Fruit fly (Drosophila melanogaster) whole organism, embryonic: ENCODE data around the gene CG17549.

Source experiments
- Asciz ChIP-seq: fragments of 200-800 bp; sonication (Bioruptor generic); optimal IDR thresholded peaks from 2 replicates; lab custom pipeline; 2017; ENCODE audit warnings: missing biosample characterization, mild to moderate bottlenecking, missing genetic modification characterization, missing genetic modification reagents
- CG10267 ChIP-seq: fragments of 200-800 bp; sonication (Bioruptor generic); optimal IDR thresholded peaks from 2 replicates; lab custom pipeline; 2018; ENCODE audit warnings: missing biosample characterization, mild to moderate bottlenecking, missing genetic modification characterization, moderate library complexity
- CG10274 ChIP-seq: fragments of 200-800 bp; sonication (Bioruptor generic); optimal IDR thresholded peaks from 3 replicates; lab custom pipeline; 2017; ENCODE audit warnings: missing biosample characterization, mild to moderate bottlenecking, missing genetic modification characterization
- CG13775 ChIP-seq: fragments of 200-800 bp; sonication (Bioruptor generic); optimal IDR thresholded peaks from 3 replicates; lab custom pipeline; 2017; ENCODE audit warnings: missing biosample characterization, mild to moderate bottlenecking, missing genetic modification characterization
- CG14860 ChIP-seq: fragments of 200-800 bp; sonication (Bioruptor generic); IDR thresholded peaks from 3 replicates; pipeline ENCODE4 v1.3.6; 2022; ENCODE audit warnings: missing biosample characterization, missing genetic modification characterization; ENCODE audit not compliant: partially characterized antibody
- CG15479 ChIP-seq: fragments of 200-800 bp; sonication (Bioruptor generic); optimal IDR thresholded peaks from 3 replicates; lab custom pipeline; 2019; ENCODE audit warnings: missing biosample characterization, mild to moderate bottlenecking, missing genetic modification characterization, moderate library complexity
- CG17802 ChIP-seq: fragments of 200-800 bp; sonication (Bioruptor generic); optimal IDR thresholded peaks from 2 replicates; lab custom pipeline; 2018; ENCODE audit warnings: missing biosample characterization, mild to moderate bottlenecking, missing genetic modification characterization, moderate library complexity
- CG2712 ChIP-seq: fragments of 200-800 bp; optimal IDR thresholded peaks from 3 replicates; lab custom pipeline; 2019; ENCODE audit warnings: missing biosample characterization, mild to moderate bottlenecking, missing genetic modification characterization, moderate library complexity
- CG31224 ChIP-seq: fragments of 200-800 bp; sonication (Bioruptor generic); IDR thresholded peaks from 2 replicates; pipeline ENCODE4 v1.3.6; 2022; ENCODE audit warnings: missing biosample characterization, missing genetic modification characterization
- CG32772 ChIP-seq: fragments of 200-800 bp; sonication (Bioruptor generic); IDR thresholded peaks from 2 replicates; pipeline ENCODE4 v1.3.6; 2022; ENCODE audit warnings: missing biosample characterization, missing genetic modification characterization
- CG34376 ChIP-seq: fragments of 200-800 bp; sonication (Bioruptor generic); optimal IDR thresholded peaks from 2 replicates; lab custom pipeline; 2018; ENCODE audit warnings: missing biosample characterization, mild to moderate bottlenecking, missing genetic modification characterization
- CG3726 ChIP-seq: fragments of 200-800 bp; sonication (Bioruptor generic); IDR thresholded peaks from 3 replicates; pipeline ENCODE4, ENCODE4 v1.3.6; 2022; ENCODE audit warnings: missing biosample characterization, missing genetic modification characterization
- CG3995 ChIP-seq: fragments of 200-800 bp; sonication (Bioruptor generic); optimal IDR thresholded peaks from 3 replicates; lab custom pipeline; 2016; ENCODE audit warnings: missing biosample characterization, missing genetic modification characterization
- CG5953 ChIP-seq: fragments of 200-800 bp; sonication (Bioruptor generic); IDR thresholded peaks from 2 replicates; pipeline ENCODE4 v1.3.6; 2022; ENCODE audit warnings: missing biosample characterization, missing genetic modification characterization
- CG6254 ChIP-seq: fragments of 200-800 bp; sonication (Bioruptor generic); optimal IDR thresholded peaks from 3 replicates; lab custom pipeline; 2017; ENCODE audit warnings: mild to moderate bottlenecking, missing biosample characterization, missing genetic modification reagents, missing genetic modification characterization
- CG8388 ChIP-seq: fragments of 200-800 bp; sonication (Bioruptor generic); optimal IDR thresholded peaks from 2 replicates; lab custom pipeline; 2019; ENCODE audit warnings: missing biosample characterization, mild to moderate bottlenecking, missing genetic modification characterization, moderate library complexity
- CG9215 ChIP-seq: fragments of 200-800 bp; sonication (Bioruptor generic); IDR thresholded peaks from 2 replicates; pipeline ENCODE4 v1.3.6; 2022; ENCODE audit warnings: missing biosample characterization, missing genetic modification characterization
- Dbx ChIP-seq: fragments of 200-800 bp; sonication (Bioruptor generic); IDR thresholded peaks from 3 replicates; pipeline ENCODE4 v1.3.6; 2022; ENCODE audit warnings: missing biosample characterization, missing genetic modification characterization
- Dek ChIP-seq: fragments of 200-800 bp; sonication (Bioruptor generic); optimal IDR thresholded peaks from 3 replicates; lab custom pipeline; 2019; ENCODE audit warnings: missing biosample characterization, mild to moderate bottlenecking, missing genetic modification characterization, moderate library complexity
- Dip3 ChIP-seq: fragments of 200-800 bp; sonication (Bioruptor generic); optimal IDR thresholded peaks from 3 replicates; lab custom pipeline; 2016; ENCODE audit warnings: missing biosample characterization, missing genetic modification characterization
- Dref ChIP-seq: fragments of 200-800 bp; sonication (Bioruptor generic); IDR thresholded peaks from 2 replicates; pipeline ENCODE4 v1.3.6; 2022; ENCODE audit warnings: missing biosample characterization, missing genetic modification characterization
- Fer3 ChIP-seq: fragments of 200-800 bp; sonication (Bioruptor generic); optimal IDR thresholded peaks from 2 replicates; lab custom pipeline; 2018; ENCODE audit warnings: missing biosample characterization, mild to moderate bottlenecking, missing genetic modification characterization, moderate library complexity
- MESR4 ChIP-seq: fragments of 200-800 bp; sonication (Bioruptor generic); optimal IDR thresholded peaks from 2 replicates; lab custom pipeline; 2018; ENCODE audit warnings: missing biosample characterization, mild to moderate bottlenecking, missing genetic modification characterization, moderate library complexity
- MTF-1 ChIP-seq: fragments of 200-800 bp; sonication (Bioruptor generic); optimal IDR thresholded peaks from 2 replicates; lab custom pipeline; 2018; ENCODE audit warnings: missing biosample characterization, mild to moderate bottlenecking, missing genetic modification characterization, borderline replicate concordance
- Med ChIP-seq: fragments of 200-800 bp; sonication (Bioruptor generic); peaks from one replicate; lab custom pipeline; 2016; ENCODE audit warnings: missing biosample characterization, missing genetic modification characterization, mild to moderate bottlenecking, inconsistent platforms, moderate library complexity
- Taf1 ChIP-seq: fragments of 200-800 bp; sonication (Bioruptor generic); IDR thresholded peaks from 2 replicates; pipeline ENCODE4 v1.3.6; 2022; ENCODE audit warnings: missing biosample characterization, missing genetic modification characterization
- Xbp1 ChIP-seq: fragments of 200-800 bp; sonication (Bioruptor generic); optimal IDR thresholded peaks from 3 replicates; lab custom pipeline; 2016; ENCODE audit warnings: missing biosample characterization, mild to moderate bottlenecking, missing genetic modification characterization
- Xrp1 ChIP-seq: fragments of 200-800 bp; sonication (Bioruptor generic); IDR thresholded peaks from 2 replicates; pipeline ENCODE4 v1.3.6; 2022; ENCODE audit warnings: missing biosample characterization, missing genetic modification characterization
- YL-1 ChIP-seq: fragments of 200-800 bp; sonication (Bioruptor generic); optimal IDR thresholded peaks from 3 replicates; lab custom pipeline; 2017; ENCODE audit warnings: missing biosample characterization, mild to moderate bottlenecking, missing genetic modification characterization
- ara ChIP-seq: fragments of 200-800 bp; sonication (Bioruptor generic); IDR thresholded peaks from 2 replicates; pipeline ENCODE4 v1.3.6; 2022; ENCODE audit warnings: missing biosample characterization, missing genetic modification characterization
- dmrt99B ChIP-seq: fragments of 200-800 bp; sonication (Bioruptor generic); optimal IDR thresholded peaks from 2 replicates; lab custom pipeline; 2018; ENCODE audit warnings: missing biosample characterization, mild to moderate bottlenecking, missing genetic modification characterization, moderate library complexity
- dpn ChIP-seq, 2 experiments: fragments of 200-800 bp; sonication (Bioruptor generic); optimal IDR thresholded peaks; 3 replicates each; lab custom pipeline; 2016; ENCODE audit warnings: missing biosample characterization in 2 of 2, missing genetic modification characterization in 2 of 2
- fd3F ChIP-seq: fragments of 200-800 bp; sonication (Bioruptor generic); optimal IDR thresholded peaks from 2 replicates; lab custom pipeline; 2018; ENCODE audit warnings: missing biosample characterization, mild to moderate bottlenecking, missing genetic modification characterization, moderate library complexity
- fru ChIP-seq: fragments of >200 bp; optimal IDR thresholded peaks from 2 replicates; lab custom pipeline; 2017
- gce ChIP-seq: fragments of 200-800 bp; sonication (Bioruptor generic); IDR thresholded peaks from 3 replicates; pipeline ENCODE4 v1.3.6; 2022; ENCODE audit warnings: missing biosample characterization, missing genetic modification characterization
- gsb ChIP-seq: fragments of 200-800 bp; sonication (Bioruptor generic); IDR thresholded peaks from 2 replicates; pipeline ENCODE4 v1.3.6; 2022; ENCODE audit warnings: missing biosample characterization, missing genetic modification characterization
- gsb-n ChIP-seq: fragments of 200-800 bp; sonication (Bioruptor generic); optimal IDR thresholded peaks from 3 replicates; lab custom pipeline; 2018; ENCODE audit warnings: missing biosample characterization, mild to moderate bottlenecking, missing genetic modification characterization
- hth ChIP-seq: fragments of >200 bp; optimal IDR thresholded peaks from 2 replicates; lab custom pipeline; 2017; ENCODE audit warnings: inconsistent platforms
- kay ChIP-seq: fragments of 200-800 bp; sonication (Bioruptor generic); optimal IDR thresholded peaks from 2 replicates; lab custom pipeline; 2016; ENCODE audit warnings: missing biosample characterization, missing genetic modification characterization
- knrl ChIP-seq: fragments of 200-800 bp; sonication (Bioruptor generic); IDR thresholded peaks from 3 replicates; pipeline ENCODE4 v1.3.6; 2022; ENCODE audit warnings: missing biosample characterization, missing genetic modification characterization; ENCODE audit not compliant: partially characterized antibody
- nmo ChIP-seq: fragments of 200-800 bp; sonication (Bioruptor generic); optimal IDR thresholded peaks from 2 replicates; lab custom pipeline; 2018; ENCODE audit warnings: missing biosample characterization, mild to moderate bottlenecking, missing genetic modification characterization, moderate library complexity
- pum ChIP-seq: fragments of 200-800 bp; sonication (Bioruptor generic); optimal IDR thresholded peaks from 2 replicates; lab custom pipeline; 2016; ENCODE audit warnings: missing biosample characterization, missing genetic modification characterization
- repo ChIP-seq: fragments of 200-800 bp; sonication (Bioruptor generic); optimal IDR thresholded peaks from 2 replicates; lab custom pipeline; 2016; ENCODE audit warnings: missing biosample characterization, missing genetic modification characterization
- sens ChIP-seq: fragments of 200-800 bp; sonication (Bioruptor generic); peaks from one replicate; lab custom pipeline; 2016; ENCODE audit warnings: missing biosample characterization, missing genetic modification characterization
- sim ChIP-seq: fragments of 200-800 bp; sonication (Bioruptor generic); IDR thresholded peaks from 2 replicates; pipeline ENCODE4 v1.3.6; 2022; ENCODE audit warnings: missing biosample characterization, missing genetic modification characterization
- sisA ChIP-seq: fragments of 200-800 bp; sonication (Bioruptor generic); IDR thresholded peaks from 2 replicates; pipeline ENCODE4 v1.3.6; 2022; ENCODE audit warnings: missing biosample characterization, missing genetic modification characterization
- slou ChIP-seq: fragments of 200-800 bp; sonication (Bioruptor generic); optimal IDR thresholded peaks from 3 replicates; lab custom pipeline; 2016; ENCODE audit warnings: missing biosample characterization, missing genetic modification characterization
- unpg ChIP-seq: fragments of 200-800 bp; sonication (Bioruptor generic); optimal IDR thresholded peaks from 3 replicates; lab custom pipeline; 2018; ENCODE audit warnings: missing biosample characterization, mild to moderate bottlenecking, missing genetic modification characterization, moderate library complexity
- wek ChIP-seq: fragments of 200-800 bp; sonication (Bioruptor generic); optimal IDR thresholded peaks from 3 replicates; lab custom pipeline; 2018; ENCODE audit warnings: missing biosample characterization, mild to moderate bottlenecking, missing genetic modification characterization, moderate library complexity
- zen2 ChIP-seq: fragments of 200-800 bp; sonication (Bioruptor generic); IDR thresholded peaks from 3 replicates; pipeline ENCODE4 v1.3.6; 2022; ENCODE audit warnings: missing biosample characterization, missing genetic modification characterization; ENCODE audit not compliant: partially characterized antibody
- zfh1 ChIP-seq: fragments of 200-800 bp; sonication (Bioruptor generic); IDR thresholded peaks from 3 replicates; pipeline ENCODE4 v1.3.6; 2022; ENCODE audit warnings: missing biosample characterization, missing genetic modification characterization

The CG17549 gene

DNA sequence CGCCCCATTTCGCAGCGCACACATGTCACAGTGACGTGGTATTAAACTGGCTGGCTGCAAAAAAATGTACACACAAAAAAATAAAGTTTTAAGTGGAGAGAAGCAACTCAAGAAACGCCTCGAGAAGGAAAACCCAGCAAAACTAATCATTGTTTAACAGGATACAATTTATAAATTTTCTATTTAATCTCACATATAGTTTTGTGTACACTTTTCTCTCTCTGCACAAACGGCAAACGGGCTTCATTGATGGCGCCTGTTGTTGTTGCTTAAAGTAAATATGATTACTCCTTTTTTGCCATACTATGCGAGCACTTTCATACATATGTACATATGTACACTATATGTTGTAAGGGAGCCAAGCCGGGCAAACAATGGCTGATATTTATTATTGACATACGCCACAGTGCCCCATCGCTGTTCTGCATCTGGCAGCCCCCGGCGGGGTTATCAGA is 31.8 kb downstream of the CG17549 start (continued):
- TF ChIP-seq CG10267 (peak; percentile 53), sisA (peak; percentile 73), wek (GFP tag; lab: Kevin White, UChicago) (peak; percentile 52), MTF-1 (GFP tag; lab: Kevin White, UChicago) (peak; percentile 47), CG14860 (GFP tag; lab: Robert Waterston, UW) (no peak), hth (lab: Kevin White, UChicago) (no peak), CG31224 (GFP tag; lab: Robert Waterston, UW) (no peak), CG34376 (GFP tag; lab: Kevin White, UChicago) (no peak), gsb-n (peak; percentile 72), knrl (GFP tag; lab: Robert Waterston, UW) (no peak), YL-1 (GFP tag; lab: Kevin White, UChicago) (peak; percentile 15), repo (GFP tag; lab: Kevin White, UChicago) (no peak), fd3F (GFP tag; lab: Kevin White, UChicago) (no peak), Dek (tag; lab: Kevin White, UChicago) (no peak), CG15479 (no peak), dmrt99B (tag; lab: Kevin White, UChicago) (peak; percentile 54), CG8388 (GFP tag; lab: Kevin White, UChicago) (peak; percentile 60), Dref (GFP tag; lab: Robert Waterston, UW) (no peak), Dbx (GFP tag; lab: Robert Waterston, UW) (no peak), CG2712 (peak; percentile 64), CG9215 (GFP tag; lab: Robert Waterston, UW) (no peak), fru (no peak), gce (GFP tag; lab: Robert Waterston, UW) (0 out of 3 replicates have a peak, but pooled peaks have one; percentile 38), slou (GFP tag; lab: Kevin White, UChicago) (no peak), Xbp1 (GFP tag; lab: Kevin White, UChicago) (peak; percentile 70), unpg (GFP tag; lab: Kevin White, UChicago) (peak; percentile 49), dpn (GFP tag; optimal IDR thresholded peaks at IDR 0.05; lab: Kevin White, UChicago) (peak; percentile 38 to 57), CG13775 (GFP tag; lab: Kevin White, UChicago) (peak; percentile 52), CG3726 (peak; percentile 53; the same call in 1 of the 3 replicates), Xrp1 (GFP tag; lab: Robert Waterston, UW) (peak; percentile 80), MESR4 (no peak), CG5953 (GFP tag; lab: Robert Waterston, UW) (0 out of 2 replicates have a peak, but pooled peaks have one; percentile 36), Dip3 (GFP tag; lab: Kevin White, UChicago) (no peak), nmo (GFP tag; lab: Kevin White, UChicago) (peak; percentile 60), kay (peak; percentile 29), CG6254 (GFP tag; lab: Kevin White, UChicago) (peak; percentile 3)

DNA sequence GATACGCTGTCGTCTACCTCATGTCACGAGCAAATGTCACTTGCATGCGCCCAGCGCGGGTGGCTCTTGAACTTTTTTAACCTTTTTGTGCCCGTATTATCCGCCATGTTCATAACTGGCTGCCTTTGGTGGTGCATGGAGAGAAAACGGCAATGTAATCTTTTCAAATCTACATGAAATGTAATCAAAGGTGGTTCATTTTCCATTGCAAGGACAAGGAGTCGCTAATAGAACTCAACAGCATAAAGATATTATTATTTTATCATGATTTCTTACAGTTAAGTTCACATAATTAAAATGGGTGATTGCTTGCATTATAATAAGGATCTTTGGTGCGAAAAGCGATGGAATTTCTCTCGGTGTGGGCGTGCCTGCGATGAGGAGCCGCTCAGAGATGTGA is 47.1 kb downstream of the CG17549 start:
- no peak for TF ChIP-seq sim (GFP tag; lab: Robert Waterston, UW)
- peak; percentile 49 for TF ChIP-seq sens (GFP tag; lab: Kevin White, UChicago)
- peak; percentile 46 for TF ChIP-seq Med

DNA sequence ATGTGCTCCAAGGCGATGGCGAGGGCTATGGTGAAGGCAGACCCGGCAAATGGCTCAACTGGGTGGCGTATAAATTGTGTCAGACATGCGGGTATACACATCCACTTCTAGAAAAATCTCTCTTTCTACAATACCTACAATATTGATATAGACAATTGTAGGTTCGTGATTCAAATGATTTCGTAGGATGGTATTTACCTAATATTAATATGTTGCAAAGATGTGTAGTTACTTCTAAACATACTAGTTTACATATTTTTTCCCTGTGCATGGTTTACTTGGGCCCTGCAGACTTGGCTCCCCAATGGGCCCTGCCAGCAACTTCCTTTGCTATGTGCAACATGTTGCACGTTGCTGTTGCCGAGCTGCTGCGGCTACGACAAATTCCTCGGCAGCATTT is 47.9 kb downstream of the CG17549 start:
- TF ChIP-seq zen2 (GFP tag; lab: Robert Waterston, UW) (no peak), CG32772 (GFP tag; lab: Robert Waterston, UW) (peak; percentile 46; the same call in 1 of the 2 replicates), Taf1 (GFP tag; lab: Robert Waterston, UW) (no peak), CG17802 (tag; lab: Kevin White, UChicago) (no peak), ara (GFP tag; lab: Robert Waterston, UW) (peak; percentile 73), Asciz (GFP tag; lab: Kevin White, UChicago) (peak; percentile 27), CG10274 (GFP tag; lab: Kevin White, UChicago) (no peak), gsb (GFP tag; lab: Robert Waterston, UW) (no peak), CG3995 (GFP tag; lab: Kevin White, UChicago) (no peak), zfh1 (GFP tag; lab: Robert Waterston, UW) (peak; percentile 63; the same call in 2 of the 3 replicates), Fer3 (tag; lab: Kevin White, UChicago) (peak; percentile 9), pum (GFP tag; lab: Kevin White, UChicago) (peak; percentile 36)
